Fruit fly (Drosophila melanogaster) whole organism, wandering third instar larva: ENCODE results near the gene Polr3E.

Experiments used
- Abd-B ChIP-seq: fragments of >200 bp; optimal IDR thresholded peaks from 2 replicates; lab custom pipeline; 2017; ENCODE audit warnings: missing biosample characterization, missing genetic modification characterization
- CG32264 ChIP-seq: fragments of 200-800 bp; sonication (Bioruptor generic); optimal IDR thresholded peaks from 2 replicates; lab custom pipeline; 2016; ENCODE audit warnings: missing biosample characterization, missing genetic modification characterization
- CG9705 ChIP-seq: fragments of 200-800 bp; sonication (Bioruptor generic); optimal IDR thresholded peaks from 2 replicates; lab custom pipeline; 2018; ENCODE audit warnings: missing biosample characterization, mild to moderate bottlenecking, missing genetic modification characterization
- CrebA ChIP-seq: fragments of 200-800 bp; sonication (Bioruptor generic); optimal IDR thresholded peaks from 2 replicates; lab custom pipeline; 2016; ENCODE audit warnings: missing biosample characterization, mild to moderate bottlenecking, missing genetic modification characterization, borderline replicate concordance
- Dfd ChIP-seq: fragments of >200 bp; optimal IDR thresholded peaks from 2 replicates; lab custom pipeline; 2017; ENCODE audit warnings: missing biosample characterization, missing genetic modification characterization
- Dif ChIP-seq: fragments of 200-275, 200-300 bp; sonication (Bioruptor generic); optimal IDR thresholded peaks from 2 replicates; lab custom pipeline; 2018; ENCODE audit warnings: missing biosample characterization, missing genetic modification characterization; ENCODE audit not compliant: partially characterized antibody
- GATAd ChIP-seq: sonication (Bioruptor generic); optimal IDR thresholded peaks from 2 replicates; lab custom pipeline; 2016; ENCODE audit warnings: missing biosample characterization, missing genetic modification characterization
- HLH106 ChIP-seq: fragments of 200-800 bp; optimal IDR thresholded peaks from 3 replicates; lab custom pipeline; 2019; ENCODE audit warnings: missing biosample characterization, mild to moderate bottlenecking, missing genetic modification characterization, moderate library complexity
- Hnf4 ChIP-seq: fragments of 200-800 bp; sonication (Bioruptor generic); optimal IDR thresholded peaks from 2 replicates; lab custom pipeline; 2016; ENCODE audit warnings: missing biosample characterization, mild to moderate bottlenecking, missing genetic modification characterization
- Hr78 ChIP-seq: fragments of >200 bp; optimal IDR thresholded peaks from 2 replicates; lab custom pipeline; 2017; ENCODE audit warnings: missing biosample characterization, missing genetic modification characterization
- Hr83 ChIP-seq: fragments of 200-300 bp; sonication (Bioruptor generic); optimal IDR thresholded peaks from 2 replicates; lab custom pipeline; 2016; ENCODE audit warnings: missing biosample characterization, mild to moderate bottlenecking, missing genetic modification characterization, moderate library complexity; ENCODE audit not compliant: poor library complexity, severe bottlenecking
- Jra ChIP-seq: sonication (Bioruptor generic); optimal IDR thresholded peaks from 2 replicates; lab custom pipeline; 2016; ENCODE audit warnings: missing biosample characterization, missing genetic modification characterization
- Mio ChIP-seq: sonication (Bioruptor generic); optimal IDR thresholded peaks from 2 replicates; lab custom pipeline; 2016; ENCODE audit warnings: missing biosample characterization, missing genetic modification characterization
- Myc ChIP-seq: fragments of >200 bp; optimal IDR thresholded peaks from 2 replicates; lab custom pipeline; 2017
- N ChIP-seq: fragments of >200 bp; optimal IDR thresholded peaks from 2 replicates; lab custom pipeline; 2018; ENCODE audit warnings: missing biosample characterization, missing external identifiers, missing genetic modification characterization
- OdsH ChIP-seq: fragments of 200-800 bp; sonication (Bioruptor generic); optimal IDR thresholded peaks from 2 replicates; lab custom pipeline; 2016; ENCODE audit warnings: missing biosample characterization, mild to moderate bottlenecking, missing genetic modification characterization
- Rel ChIP-seq, 2 experiments: fragments of 200-800 bp; sonication (Bioruptor generic) in 1 of 2; optimal IDR thresholded peaks; 2 replicates in 1 of 2; 3 replicates in 1 of 2; lab custom pipeline; 2016 to 2019; ENCODE audit warnings: mild to moderate bottlenecking in 2 of 2, missing biosample characterization in 2 of 2, missing genetic modification characterization in 2 of 2, moderate library complexity in 1 of 2
- Sp1 ChIP-seq: fragments of 200-800 bp; sonication (Bioruptor generic); optimal IDR thresholded peaks from 3 replicates; lab custom pipeline; 2019; ENCODE audit warnings: missing biosample characterization, mild to moderate bottlenecking, missing genetic modification characterization, moderate library complexity
- Vsx2 ChIP-seq: fragments of 200-300, 225-300 bp; sonication (Bioruptor generic); optimal IDR thresholded peaks from 2 replicates; lab custom pipeline; 2018; ENCODE audit warnings: missing biosample characterization, missing genetic modification characterization; ENCODE audit not compliant: partially characterized antibody
- br ChIP-seq: fragments of 200-800 bp; sonication (Bioruptor generic); optimal IDR thresholded peaks from 2 replicates; lab custom pipeline; 2016; ENCODE audit warnings: missing biosample characterization, missing genetic modification characterization
- brk ChIP-seq: fragments of 200-800 bp; sonication (Bioruptor generic); optimal IDR thresholded peaks from 2 replicates; lab custom pipeline; 2016; ENCODE audit warnings: missing biosample characterization, mild to moderate bottlenecking, missing genetic modification characterization
- dl ChIP-seq, 2 experiments: fragments of 175-275, 200-275 bp in 1 of 2; fragments of 200-275 bp in 1 of 2; sonication (Bioruptor generic); optimal IDR thresholded peaks; lab custom pipeline; 2018; ENCODE audit warnings: mild to moderate bottlenecking in 2 of 2, missing biosample characterization in 2 of 2, missing genetic modification characterization in 2 of 2, moderate library complexity in 2 of 2; ENCODE audit not compliant: partially characterized antibody in 2 of 2, insufficient read depth in 1 of 2
- dmrt93B ChIP-seq: fragments of 200-800 bp; sonication (Bioruptor generic); optimal IDR thresholded peaks from 2 replicates; lab custom pipeline; 2018; ENCODE audit warnings: missing biosample characterization, mild to moderate bottlenecking, missing genetic modification characterization
- dsf ChIP-seq: sonication (Bioruptor generic); optimal IDR thresholded peaks from 2 replicates; lab custom pipeline; 2016; ENCODE audit warnings: missing biosample characterization, missing genetic modification characterization, borderline replicate concordance
- ey ChIP-seq: fragments of 200-800 bp; sonication (Bioruptor generic); optimal IDR thresholded peaks from 2 replicates; lab custom pipeline; 2016; ENCODE audit warnings: missing biosample characterization, missing genetic modification characterization
- foxo ChIP-seq, 2 experiments: fragments of 200-800 bp; sonication (Bioruptor generic); optimal IDR thresholded peaks; 2 replicates in 1 of 2; 3 replicates in 1 of 2; lab custom pipeline; 2016 to 2017; ENCODE audit warnings: missing biosample characterization in 2 of 2, missing genetic modification characterization in 2 of 2
- fru ChIP-seq: fragments of 200-800 bp; sonication (Bioruptor generic); optimal IDR thresholded peaks from 3 replicates; lab custom pipeline; 2016; ENCODE audit warnings: missing biosample characterization, mild to moderate bottlenecking, missing genetic modification characterization
- h ChIP-seq: fragments of 200-800 bp; sonication (Bioruptor generic); optimal IDR thresholded peaks from 3 replicates; lab custom pipeline; 2016; ENCODE audit warnings: missing biosample characterization, mild to moderate bottlenecking, missing genetic modification characterization
- jim ChIP-seq: fragments of 175-275, 200-325 bp; sonication (Bioruptor generic); optimal IDR thresholded peaks from 2 replicates; lab custom pipeline; 2016; ENCODE audit warnings: missing biosample characterization, mild to moderate bottlenecking, missing genetic modification characterization
- lola ChIP-seq: fragments of >200 bp; optimal IDR thresholded peaks from 2 replicates; lab custom pipeline; 2017; ENCODE audit warnings: missing biosample characterization, missing genetic modification characterization
- pan ChIP-seq: fragments of >200 bp; optimal IDR thresholded peaks from 2 replicates; lab custom pipeline; 2017
- psq ChIP-seq: fragments of 200-800 bp; sonication (Bioruptor generic); optimal IDR thresholded peaks from 3 replicates; lab custom pipeline; 2017; ENCODE audit warnings: missing biosample characterization, mild to moderate bottlenecking, missing genetic modification characterization, moderate library complexity
- rgr ChIP-seq: fragments of 200-800 bp; sonication (Bioruptor generic); optimal IDR thresholded peaks from 3 replicates; lab custom pipeline; 2016; ENCODE audit warnings: missing biosample characterization, mild to moderate bottlenecking, missing genetic modification characterization
- sage ChIP-seq: fragments of 200-800 bp; sonication (Bioruptor generic); optimal IDR thresholded peaks from 2 replicates; lab custom pipeline; 2016; ENCODE audit warnings: missing biosample characterization, mild to moderate bottlenecking, missing genetic modification characterization
- sv ChIP-seq: fragments of 200-800 bp; sonication (Bioruptor generic); optimal IDR thresholded peaks from 3 replicates; lab custom pipeline; 2016; ENCODE audit warnings: missing biosample characterization, missing genetic modification characterization
- usp ChIP-seq: fragments of >200 bp; optimal IDR thresholded peaks from 2 replicates; lab custom pipeline; 2017; ENCODE audit warnings: missing biosample characterization, missing genetic modification characterization
- woc ChIP-seq: sonication (Bioruptor generic); optimal IDR thresholded peaks from 2 replicates; lab custom pipeline; 2016; ENCODE audit warnings: missing biosample characterization, mild to moderate bottlenecking, missing genetic modification characterization

Polr3E gene

DNA sequence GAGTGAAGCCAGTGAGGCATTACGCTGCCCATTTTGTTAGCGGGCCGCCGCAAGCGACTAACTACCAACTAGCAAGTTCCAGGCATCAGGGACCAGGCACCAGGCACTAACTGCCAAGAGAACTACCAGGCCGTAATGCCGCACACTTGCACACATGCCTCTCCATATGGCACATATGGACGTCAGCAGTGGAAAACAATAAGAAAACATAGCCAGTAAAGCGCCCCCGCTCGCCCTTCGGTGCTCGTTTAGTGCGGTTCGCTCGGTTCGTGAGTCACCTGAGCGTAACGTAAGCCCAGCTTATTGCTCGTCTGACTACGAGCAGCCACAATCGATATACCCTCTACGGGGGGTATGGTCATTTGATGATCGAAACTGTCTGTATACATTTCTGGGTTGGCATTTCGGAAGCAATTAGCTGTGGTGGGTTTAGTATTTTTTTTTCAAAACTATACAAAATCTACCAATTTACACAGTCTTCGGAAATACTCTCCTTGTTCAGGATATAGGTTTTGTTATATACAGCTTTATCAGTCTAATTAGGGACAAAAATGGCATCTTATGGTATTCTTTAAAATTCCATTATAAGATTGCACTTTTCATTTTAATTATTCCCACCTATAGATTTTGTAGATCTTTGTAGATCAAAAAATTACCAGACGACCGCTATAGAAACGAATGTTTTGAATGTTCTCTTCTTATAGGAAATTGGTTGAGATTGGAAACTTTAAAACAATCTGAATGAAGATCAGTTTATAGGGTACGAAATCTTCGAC, 25.4 kb downstream of the Polr3E start (continued):
- TF ChIP-seq Rel (GFP tag; optimal IDR thresholded peaks at IDR 0.05; lab: Kevin White, UChicago) (no peak), Rel (tag; optimal IDR thresholded peaks at IDR 0.05; lab: Kevin White, UChicago) (no peak), Hr78 (GFP tag; lab: Kevin White, UChicago) (no peak), Jra (peak; percentile 72), dsf (GFP tag; lab: Kevin White, UChicago) (no peak), Hnf4 (GFP tag; lab: Kevin White, UChicago) (peak; percentile 3), Myc (lab: Kevin White, UChicago) (no peak), brk (no peak), OdsH (peak; percentile 42), CG9705 (GFP tag; lab: Kevin White, UChicago) (no peak), br (GFP tag; lab: Kevin White, UChicago) (peak; percentile 24), N (GFP tag; lab: Kevin White, UChicago) (no peak), Dif (GFP tag; lab: Kevin White, UChicago) (peak; percentile 34), dl (GFP tag; optimal IDR thresholded peaks at IDR 0.05; lab: Kevin White, UChicago; ENCODE audit: insufficient read depth in 1 of 2, partially characterized antibody in 2 of 2) (no peak), psq (peak; percentile 58)

DNA sequence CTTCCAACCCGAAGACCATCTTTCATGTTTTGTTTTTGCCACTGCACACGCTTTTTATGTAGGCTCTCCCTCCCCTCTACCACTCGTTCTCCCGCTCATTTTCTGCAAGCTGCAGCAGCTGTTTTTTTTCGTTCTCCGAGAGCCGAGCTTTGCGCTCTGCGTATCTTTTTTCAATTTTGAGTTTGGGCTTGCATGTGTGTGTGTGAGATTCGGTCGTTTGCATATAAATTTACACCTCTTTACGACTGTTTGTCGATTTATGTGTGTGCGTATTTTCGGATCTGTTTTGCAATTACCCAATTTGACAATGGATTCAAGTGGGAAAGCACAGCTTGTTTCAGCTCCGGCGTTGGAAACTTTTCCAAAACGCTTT, 25.9 kb downstream of the Polr3E start:
- TF ChIP-seq Vsx2 (GFP tag; lab: Kevin White, UChicago) (peak; percentile 48), OdsH (no peak), Dif (GFP tag; lab: Kevin White, UChicago) (peak; percentile 70), brk (no peak), woc (no peak), jim (GFP tag; lab: Kevin White, UChicago) (peak; percentile 23), rgr (GFP tag; lab: Kevin White, UChicago) (no peak), Sp1 (GFP tag; lab: Kevin White, UChicago) (no peak), CG9705 (GFP tag; lab: Kevin White, UChicago) (no peak), foxo (GFP tag; optimal IDR thresholded peaks at IDR 0.05; lab: Kevin White, UChicago) (no peak), Hnf4 (GFP tag; lab: Kevin White, UChicago) (no peak), Dfd (GFP tag; lab: Kevin White, UChicago) (no peak), sv (GFP tag; lab: Kevin White, UChicago) (no peak), Hr78 (GFP tag; lab: Kevin White, UChicago) (no peak), usp (no peak), Rel (GFP tag; optimal IDR thresholded peaks at IDR 0.05; lab: Kevin White, UChicago) (no peak), Rel (tag; optimal IDR thresholded peaks at IDR 0.05; lab: Kevin White, UChicago) (peak; percentile 64), fru (GFP tag; lab: Kevin White, UChicago) (no peak), dl (GFP tag; optimal IDR thresholded peaks at IDR 0.05; lab: Kevin White, UChicago; ENCODE audit: insufficient read depth in 1 of 2, partially characterized antibody in 2 of 2) (peak; percentile 71 to 77), Myc (lab: Kevin White, UChicago) (no peak)

DNA sequence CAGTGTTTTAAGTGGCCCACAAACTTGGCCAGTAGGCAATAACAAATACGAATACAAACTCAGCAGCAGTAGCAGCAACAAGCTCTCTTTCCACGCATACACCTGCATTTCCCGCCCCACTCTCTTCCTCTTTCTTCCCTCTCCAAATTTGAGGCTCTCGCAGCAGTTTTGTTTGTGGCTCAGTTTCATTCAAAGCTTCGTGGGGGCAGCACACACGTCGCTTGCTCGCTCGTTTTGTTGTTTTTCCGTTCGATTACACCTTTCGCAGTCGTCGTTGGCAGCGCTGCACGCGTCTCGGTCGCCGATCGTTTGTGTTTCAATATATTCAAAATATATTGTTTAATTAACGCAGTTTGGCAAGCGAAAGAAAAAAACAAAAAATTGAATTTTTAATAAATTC, 27.0 kb downstream of the Polr3E start:
- TF ChIP-seq Dif (GFP tag; lab: Kevin White, UChicago) (peak; percentile 81), dmrt93B (GFP tag; lab: Kevin White, UChicago) (no peak), usp (no peak), sage (GFP tag; lab: Kevin White, UChicago) (peak; percentile 50), dsf (GFP tag; lab: Kevin White, UChicago) (no peak), br (GFP tag; lab: Kevin White, UChicago) (peak; percentile 24), dl (GFP tag; optimal IDR thresholded peaks at IDR 0.05; lab: Kevin White, UChicago; ENCODE audit: insufficient read depth in 1 of 2, partially characterized antibody in 2 of 2) (peak; percentile 72 to 76), N (GFP tag; lab: Kevin White, UChicago) (peak; percentile 45), lola (GFP tag; lab: Kevin White, UChicago) (no peak), CrebA (no peak), HLH106 (peak; percentile 8), jim (GFP tag; lab: Kevin White, UChicago) (peak; percentile 21), Abd-B (GFP tag; lab: Kevin White, UChicago) (no peak), Vsx2 (GFP tag; lab: Kevin White, UChicago) (peak; percentile 78), Hr83 (peak; percentile 71), ey (GFP tag; lab: Kevin White, UChicago) (peak; percentile 35), Sp1 (GFP tag; lab: Kevin White, UChicago) (peak; percentile 27), Rel (GFP tag; optimal IDR thresholded peaks at IDR 0.05; lab: Kevin White, UChicago) (no peak), Rel (tag; optimal IDR thresholded peaks at IDR 0.05; lab: Kevin White, UChicago) (peak; percentile 81), brk (no peak), Dfd (GFP tag; lab: Kevin White, UChicago) (no peak), Hr78 (GFP tag; lab: Kevin White, UChicago) (no peak), Jra (no peak), pan (lab: Kevin White, UChicago) (no peak), psq (peak; percentile 38), fru (GFP tag; lab: Kevin White, UChicago) (peak; percentile 75), Hnf4 (GFP tag; lab: Kevin White, UChicago) (peak; percentile 54), sv (GFP tag; lab: Kevin White, UChicago) (no peak), GATAd (GFP tag; lab: Kevin White, UChicago) (no peak), CG32264 (GFP tag; lab: Kevin White, UChicago) (peak; percentile 15), CG9705 (GFP tag; lab: Kevin White, UChicago) (no peak), foxo (GFP tag; optimal IDR thresholded peaks at IDR 0.05; lab: Kevin White, UChicago) (peak in 1 of 2 experiments; percentile 29), h (GFP tag; lab: Kevin White, UChicago) (peak; percentile 72), rgr (GFP tag; lab: Kevin White, UChicago) (peak; percentile 61), OdsH (peak; percentile 48), Myc (lab: Kevin White, UChicago) (no peak), Mio (no peak)
- TF ChIP-seq, all 38 proteins: peak for 20
